Worm (Caenorhabditis elegans): ENCODE results near the gene Y75B7B.1.

DNA sequence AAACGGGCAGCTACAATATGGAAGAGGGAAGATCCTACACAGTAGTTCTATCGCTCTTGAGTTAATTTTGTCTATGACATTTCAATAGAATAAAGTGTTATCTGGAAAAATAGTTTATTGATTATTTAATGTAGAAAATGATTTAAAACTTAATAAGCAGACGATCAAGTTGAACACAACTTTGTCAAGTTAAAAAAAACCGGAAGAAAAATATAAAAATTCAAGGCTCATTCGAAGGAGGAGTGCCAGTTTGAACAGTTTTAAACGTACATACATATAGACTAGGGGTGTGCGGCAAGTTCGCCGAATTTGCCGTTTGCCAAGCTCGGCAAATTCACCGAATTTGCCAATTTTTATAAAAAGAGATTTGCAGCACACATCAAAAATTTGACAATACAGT is 28.5 kb downstream of the Y75B7B.1 start, which contains the start of gene egl-2:
- TF ChIP-seq F13C5.2 (tag; optimal IDR thresholded peaks at IDR 0.05) = no peak
- TF ChIP-seq B0310.2 (tag; optimal IDR thresholded peaks at IDR 0.05) = no peak
- TF ChIP-seq ama-1 (optimal IDR thresholded peaks at IDR 0.05) = no peak
- no peak for TF ChIP-seq ceh-36 (tag; optimal IDR thresholded peaks at IDR 0.05)

Measured in whole organism, early embryonic.